Fruit fly (Drosophila melanogaster): ENCODE measurements around the gene CG4582.
A peak's percentile ranks its signal among the peaks of the same experiment; 100 is the strongest.

The CG4582 gene

DNA sequence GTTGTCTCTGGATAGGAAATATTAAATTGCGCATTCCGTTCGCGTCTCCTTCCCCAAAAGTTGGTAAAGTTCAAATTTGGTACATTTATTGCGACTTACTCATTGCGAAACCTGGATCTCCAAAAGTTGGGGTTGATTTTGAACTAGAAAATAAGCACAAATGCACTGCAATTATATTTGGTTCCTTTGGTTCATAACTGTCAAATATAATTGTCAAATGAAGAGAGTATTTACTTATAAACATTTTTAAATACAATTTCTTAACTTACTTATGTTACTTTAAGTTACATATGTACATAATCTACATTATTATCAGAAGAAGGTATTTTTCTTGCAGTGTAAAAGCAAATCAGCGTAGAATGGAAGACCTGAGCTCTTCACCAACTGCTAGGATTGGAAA lies 47.6 kb upstream of the CG4582 start (continued):
- TF ChIP-seq Usf (GFP tag; optimal IDR thresholded peaks at IDR 0.05) = no peak
- no peak for TF ChIP-seq fd64A (GFP tag; optimal IDR thresholded peaks at IDR 0.05)
- TF ChIP-seq cato (GFP tag; optimal IDR thresholded peaks at IDR 0.05; ENCODE audit: borderline replicate concordance) = no peak
- 0 out of 2 replicates have a peak, but pooled peaks have one; percentile 26 for TF ChIP-seq CG32772 (GFP tag; IDR thresholded peaks at IDR 0.05)
- TF ChIP-seq ttk (GFP tag; IDR thresholded peaks at IDR 0.05) = 0 out of 2 replicates have a peak, but pooled peaks have one; percentile 16
- no peak for TF ChIP-seq CG8765 (GFP tag; IDR thresholded peaks at IDR 0.05)
- no peak for TF ChIP-seq CG10462 (GFP tag; optimal IDR thresholded peaks at IDR 0.05)
- no peak for TF ChIP-seq Nf-YB (GFP tag; optimal IDR thresholded peaks at IDR 0.05)
- TF ChIP-seq lab (GFP tag; optimal IDR thresholded peaks at IDR 0.05) = no peak
- TF ChIP-seq CG10654 (GFP tag; optimal IDR thresholded peaks at IDR 0.05) = no peak
- no peak for TF ChIP-seq Rx (GFP tag; IDR thresholded peaks at IDR 0.05)
- no peak for TF ChIP-seq CG43689 (GFP tag; IDR thresholded peaks at IDR 0.05)
- TF ChIP-seq disco-r (GFP tag; optimal IDR thresholded peaks at IDR 0.05) = no peak
- peak; percentile 26; the same call in 1 of the 2 replicates for TF ChIP-seq Awh (GFP tag; IDR thresholded peaks at IDR 0.05)
- no peak for TF ChIP-seq al (GFP tag; IDR thresholded peaks at IDR 0.05)
- TF ChIP-seq CG3163 (GFP tag; optimal IDR thresholded peaks at IDR 0.05) = no peak
- peak; percentile 45 for TF ChIP-seq CG12769 (tag; optimal IDR thresholded peaks at IDR 0.05)
- TF ChIP-seq Oli (tag; optimal IDR thresholded peaks at IDR 0.05) = peak; percentile 6
- no peak for TF ChIP-seq emc (GFP tag; optimal IDR thresholded peaks at IDR 0.05)
- TF ChIP-seq CG9215 (GFP tag; IDR thresholded peaks at IDR 0.05) = no peak

DNA sequence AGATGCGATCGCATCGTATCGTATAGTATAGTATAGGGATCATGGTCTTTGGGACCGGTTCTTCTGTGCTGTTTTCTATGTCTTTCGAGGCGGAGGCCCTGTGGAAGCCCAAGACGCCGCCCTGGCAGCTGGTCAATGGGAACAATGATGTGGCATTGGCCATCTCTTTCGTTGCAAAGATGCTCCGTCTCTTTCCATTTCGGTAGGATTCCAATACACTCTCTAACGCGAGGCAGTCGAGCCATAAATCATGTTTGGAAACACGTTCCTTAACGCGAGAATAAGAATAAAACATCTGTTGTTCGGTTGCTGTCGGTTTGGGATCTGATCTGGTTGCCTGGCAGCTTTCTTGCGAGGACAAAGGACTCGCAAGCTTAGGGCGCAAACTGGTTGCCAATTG lies 45.7 kb upstream of the CG4582 start:
- peak; percentile 79 for TF ChIP-seq pros (GFP tag; optimal IDR thresholded peaks at IDR 0.05)
- TF ChIP-seq ac (GFP tag; optimal IDR thresholded peaks at IDR 0.05) = peak; percentile 33
- peak; percentile 55 for TF ChIP-seq CG1832 (GFP tag; optimal IDR thresholded peaks at IDR 0.05)
- TF ChIP-seq twi (tag; optimal IDR thresholded peaks at IDR 0.05) = peak; percentile 12
- no peak for TF ChIP-seq jumu (GFP tag; optimal IDR thresholded peaks at IDR 0.05)
- no peak for TF ChIP-seq CG17568 (GFP tag; optimal IDR thresholded peaks at IDR 0.05)
- TF ChIP-seq D (optimal IDR thresholded peaks at IDR 0.05) = peak; percentile 89
- TF ChIP-seq D (GFP tag; optimal IDR thresholded peaks at IDR 0.05) = no peak
- TF ChIP-seq cad (GFP tag; optimal IDR thresholded peaks at IDR 0.05) = peak; percentile 68
- peak; percentile 49; the same call in 1 of the 2 replicates for TF ChIP-seq CG10321 (GFP tag; IDR thresholded peaks at IDR 0.05)
- TF ChIP-seq chinmo (GFP tag; IDR thresholded peaks at IDR 0.05; ENCODE audit: partially characterized antibody) = 0 out of 4 replicates have a peak, but pooled peaks have one; percentile 28

DNA sequence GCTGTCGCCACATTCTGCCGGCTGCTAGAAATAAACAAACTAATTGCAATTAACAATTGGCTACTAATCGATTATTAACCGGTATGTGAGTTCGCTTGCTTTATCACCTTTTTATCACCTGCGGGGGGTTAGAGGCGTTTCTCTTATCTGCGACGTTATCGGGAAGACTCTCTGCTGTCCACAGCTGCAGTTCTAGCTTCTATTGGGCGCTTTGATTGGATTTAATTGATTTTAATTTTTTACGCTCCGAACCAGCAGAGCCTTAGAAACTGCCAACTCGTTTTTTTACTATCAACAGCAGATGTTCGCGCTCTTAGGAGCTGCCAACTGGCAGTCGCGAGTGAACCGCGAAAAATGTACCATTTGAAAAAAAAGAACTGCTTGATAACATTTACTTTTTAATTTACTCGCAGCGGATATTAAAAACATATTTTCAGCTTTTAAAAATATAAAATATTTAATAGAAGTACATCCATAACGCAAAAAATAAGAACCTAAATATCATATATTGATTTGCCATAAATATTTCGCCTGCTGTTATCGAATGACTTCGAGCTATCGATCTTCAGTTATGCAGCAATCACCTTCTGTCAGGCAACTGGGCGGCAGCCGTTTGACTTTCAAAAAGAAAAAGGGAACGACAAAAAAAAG lies 43.8 kb upstream of the CG4582 start, which contains the start of gene Ssadh:
Gene Ssadh (minus strand): TSS at position 300 of the 651 bp plus-strand sequence.
- no peak for TF ChIP-seq CG11093 (GFP tag; IDR thresholded peaks at IDR 0.05)
- no peak for TF ChIP-seq kah (GFP tag; optimal IDR thresholded peaks at IDR 0.05)
- peak; percentile 100 for TF ChIP-seq trem (tag; optimal IDR thresholded peaks at IDR 0.05)
- TF ChIP-seq ap (GFP tag; IDR thresholded peaks at IDR 0.05) = no peak
- TF ChIP-seq onecut (GFP tag; IDR thresholded peaks at IDR 0.05) = peak; percentile 93
- TF ChIP-seq Opbp (GFP tag; IDR thresholded peaks at IDR 0.05; ENCODE audit: partially characterized antibody) = peak; percentile 37; the same call in 1 of the 3 replicates
- TF ChIP-seq Dref (GFP tag; IDR thresholded peaks at IDR 0.05) = peak; percentile 93
- TF ChIP-seq CG9727 (GFP tag; optimal IDR thresholded peaks at IDR 0.05) = peak; percentile 3
- TF ChIP-seq Oaz (GFP tag; IDR thresholded peaks at IDR 0.05) = no peak
- peak; percentile 97 for TF ChIP-seq E2f2 (GFP tag; IDR thresholded peaks at IDR 0.05)
- peak; percentile 86 for TF ChIP-seq MBD-R2 (GFP tag; IDR thresholded peaks at IDR 0.05)
- TF ChIP-seq chinmo (GFP tag; IDR thresholded peaks at IDR 0.05; ENCODE audit: partially characterized antibody) = 0 out of 4 replicates have a peak, but pooled peaks have one; percentile 27
- TF ChIP-seq CG5180 (GFP tag; optimal IDR thresholded peaks at IDR 0.05) = no peak
- TF ChIP-seq sd (tag; optimal IDR thresholded peaks at IDR 0.05) = peak; percentile 18
- TF ChIP-seq CG2116 (GFP tag; optimal IDR thresholded peaks at IDR 0.05) = peak; percentile 78
- peak; percentile 20; the same call in 1 of the 3 replicates for TF ChIP-seq CG17361 (GFP tag; IDR thresholded peaks at IDR 0.05)
- peak; percentile 49 for TF ChIP-seq Adf1 (GFP tag; IDR thresholded peaks at IDR 0.05)
- peak; percentile 4 for TF ChIP-seq zen (tag; optimal IDR thresholded peaks at IDR 0.05)
- TF ChIP-seq CG4282 (GFP tag; optimal IDR thresholded peaks at IDR 0.05) = no peak
